Worm (Caenorhabditis elegans) whole organism, L4 larva: ENCODE data around the gene puf-8.

Experiments used
- F37D6.2 ChIP-seq: sonication (generic microtip); optimal IDR thresholded peaks from 2 replicates; lab custom pipeline; 2016; ENCODE audit warnings: mild to moderate bottlenecking, missing genetic modification characterization, missing compliant biosample characterization
- R02D3.7 ChIP-seq: fragments of 150-350 bp; sonication (generic microtip); optimal IDR thresholded peaks from 3 replicates; lab custom pipeline; 2014; ENCODE audit warnings: missing biosample characterization, missing genetic modification characterization
- Y5F2A.4 ChIP-seq: fragments of 200-800 bp; sonication (Bioruptor generic); optimal IDR thresholded peaks from 2 replicates; lab custom pipeline; 2018; ENCODE audit warnings: mild to moderate bottlenecking, missing genetic modification characterization, missing compliant biosample characterization
- Y75B8A.6 ChIP-seq: fragments of 200-800 bp; sonication (Bioruptor generic); IDR thresholded peaks from 2 replicates; pipeline ENCODE4 v1.3.6; 2022; ENCODE audit warnings: missing genetic modification reagents, missing genetic modification characterization, missing compliant biosample characterization
- ZK337.2 ChIP-seq: fragments of 200-800 bp; sonication (Bioruptor generic); IDR thresholded peaks from 2 replicates; pipeline ENCODE4 v1.3.6; 2022; ENCODE audit warnings: missing genetic modification reagents, missing genetic modification characterization, missing compliant biosample characterization
- ZK546.5 ChIP-seq, 2 experiments: sonication (generic microtip); optimal IDR thresholded peaks; 2 replicates each; lab custom pipeline; 2017; ENCODE audit warnings: missing biosample characterization in 2 of 2, missing genetic modification characterization in 2 of 2
- aha-1 ChIP-seq: fragments of 150-350 bp; peaks from one replicate; lab custom pipeline; 2014; ENCODE audit warnings: missing biosample characterization, missing genetic modification characterization
- arid-1 ChIP-seq: fragments of 200-800 bp; sonication (Bioruptor generic); conservative IDR thresholded peaks from 2 replicates; pipeline ENCODE4 v1.3.6; 2022; ENCODE audit warnings: missing genetic modification reagents, missing genetic modification characterization, missing compliant biosample characterization
- ceh-20 ChIP-seq: fragments of 200-800 bp; sonication (Bioruptor generic); IDR thresholded peaks from 2 replicates; pipeline ENCODE4 v1.3.6; 2022; ENCODE audit warnings: missing genetic modification reagents, missing genetic modification characterization, missing compliant biosample characterization
- ceh-62 ChIP-seq: sonication (generic microtip); optimal IDR thresholded peaks from 2 replicates; lab custom pipeline; 2017; ENCODE audit warnings: missing biosample characterization, missing genetic modification characterization
- ctbp-1 ChIP-seq: fragments of 200-800 bp; sonication (Bioruptor generic); IDR thresholded peaks from 2 replicates; pipeline ENCODE4 v1.3.6; 2022; ENCODE audit warnings: missing genetic modification reagents, missing genetic modification characterization, missing compliant biosample characterization
- daf-12 ChIP-seq: fragments of 150-350 bp; optimal IDR thresholded peaks from 2 replicates; lab custom pipeline; 2014; ENCODE audit warnings: missing biosample characterization, missing genetic modification reagents, missing genetic modification characterization
- daf-16 ChIP-seq, 3 experiments: sonication (generic microtip); optimal IDR thresholded peaks; 2 replicates each; lab custom pipeline; 2016 to 2017; ENCODE audit warnings: missing genetic modification characterization in 3 of 3, missing genetic modification reagents in 3 of 3, mild to moderate bottlenecking in 2 of 3, missing compliant biosample characterization in 2 of 3, missing biosample characterization in 1 of 3, moderate library complexity in 1 of 3
- daf-8 ChIP-seq: fragments of 200-800 bp; sonication (Bioruptor generic); IDR thresholded peaks from 2 replicates; pipeline ENCODE4 v1.3.6; 2022; ENCODE audit warnings: missing genetic modification characterization, missing compliant biosample characterization
- dmd-9 ChIP-seq: fragments of 200-800 bp; sonication (Bioruptor generic); IDR thresholded peaks from 2 replicates; pipeline ENCODE4 v1.3.6; 2022; ENCODE audit warnings: missing genetic modification reagents, missing genetic modification characterization, missing compliant biosample characterization
- dpl-1 ChIP-seq: fragments of 150-350 bp; optimal IDR thresholded peaks from 2 replicates; lab custom pipeline; 2014; ENCODE audit warnings: missing biosample characterization, missing genetic modification reagents, missing genetic modification characterization
- fkh-10 ChIP-seq: fragments of 150-350 bp; optimal IDR thresholded peaks from 2 replicates; lab custom pipeline; 2014; ENCODE audit warnings: missing biosample characterization, missing genetic modification reagents, missing genetic modification characterization
- fos-1 ChIP-seq: fragments of 150-350 bp; optimal IDR thresholded peaks from 2 replicates; lab custom pipeline; 2014; ENCODE audit warnings: missing biosample characterization, missing genetic modification characterization
- hif-1 ChIP-seq, 2 experiments: sonication (generic microtip); optimal IDR thresholded peaks; 2 replicates each; lab custom pipeline; 2016 to 2017; ENCODE audit warnings: missing compliant biosample characterization in 2 of 2, missing genetic modification characterization in 2 of 2, missing genetic modification reagents in 2 of 2, missing genotype in 2 of 2, mild to moderate bottlenecking in 1 of 2
- hlh-11 ChIP-seq: fragments of 200-800 bp; sonication (Bioruptor generic); optimal IDR thresholded peaks from 2 replicates; lab custom pipeline; 2018; ENCODE audit warnings: mild to moderate bottlenecking, missing genetic modification characterization, missing compliant biosample characterization
- hlh-30 ChIP-seq: sonication (generic microtip); optimal IDR thresholded peaks from 2 replicates; lab custom pipeline; 2017; ENCODE audit warnings: antibody characterized with exemption, mild to moderate bottlenecking, missing genetic modification characterization, missing compliant biosample characterization; ENCODE audit not compliant: insufficient read depth
- hmg-1.1 ChIP-seq: fragments of 200-800 bp; sonication (Bioruptor generic); IDR thresholded peaks from 2 replicates; pipeline ENCODE4 v1.3.6; 2022; ENCODE audit warnings: missing genetic modification reagents, missing genetic modification characterization, missing compliant biosample characterization
- lin-13 ChIP-seq: fragments of 150-350 bp; optimal IDR thresholded peaks from 2 replicates; lab custom pipeline; 2014; ENCODE audit warnings: missing biosample characterization, missing genetic modification reagents, missing genetic modification characterization
- lsy-2 ChIP-seq, 2 experiments: fragments of 150-350 bp in 1 of 2; sonication (generic microtip) in 1 of 2; optimal IDR thresholded peaks; 2 replicates each; lab custom pipeline; 2014 to 2017; ENCODE audit warnings: missing biosample characterization in 2 of 2, missing genetic modification characterization in 2 of 2
- madf-5 ChIP-seq, 2 experiments: fragments of 200-800 bp; sonication (Bioruptor generic); IDR thresholded peaks; 2 replicates each; pipeline ENCODE4 v1.3.6; 2022; ENCODE audit warnings: missing compliant biosample characterization in 2 of 2, missing genetic modification characterization in 2 of 2
- madf-9 ChIP-seq: fragments of 200-800 bp; sonication (Bioruptor generic); conservative IDR thresholded peaks from 2 replicates; pipeline ENCODE4 v1.3.6; 2022; ENCODE audit warnings: missing genetic modification reagents, missing genetic modification characterization, missing compliant biosample characterization
- mdl-1 ChIP-seq, 2 experiments: fragments of 150-350 bp in 1 of 2; sonication (generic microtip) in 1 of 2; optimal IDR thresholded peaks; 2 replicates each; lab custom pipeline; 2014 to 2017; ENCODE audit warnings: missing biosample characterization in 2 of 2, missing genetic modification characterization in 2 of 2
- mep-1 ChIP-seq: fragments of 150-350 bp; sonication (generic microtip); optimal IDR thresholded peaks from 3 replicates; lab custom pipeline; 2014; ENCODE audit warnings: missing biosample characterization, missing genetic modification characterization
- nhr-11 ChIP-seq: fragments of 150-350 bp; optimal IDR thresholded peaks from 2 replicates; lab custom pipeline; 2014; ENCODE audit warnings: missing biosample characterization, missing genetic modification characterization
- rbr-2 ChIP-seq: sonication (generic microtip); optimal IDR thresholded peaks from 2 replicates; lab custom pipeline; 2016; ENCODE audit warnings: missing genotype, missing genetic modification characterization, missing compliant biosample characterization
- sdz-12 ChIP-seq: fragments of 200-800 bp; sonication (Bioruptor generic); optimal IDR thresholded peaks from 2 replicates; lab custom pipeline; 2018; ENCODE audit warnings: mild to moderate bottlenecking, missing genetic modification characterization, missing compliant biosample characterization
- set-16 ChIP-seq: fragments of 200-800 bp; sonication (Bioruptor generic); IDR thresholded peaks from 2 replicates; pipeline ENCODE4 v1.3.6; 2022; ENCODE audit warnings: missing genetic modification reagents, missing genetic modification characterization, missing compliant biosample characterization
- skn-1 ChIP-seq: fragments of 150-350 bp; optimal IDR thresholded peaks from 2 replicates; lab custom pipeline; 2014; ENCODE audit warnings: missing biosample characterization, missing genetic modification characterization
- snpc-4 ChIP-seq: fragments of 150-350 bp; optimal IDR thresholded peaks from 2 replicates; lab custom pipeline; 2014; ENCODE audit warnings: missing biosample characterization, missing genetic modification characterization
- spr-1 ChIP-seq: sonication (generic microtip); optimal IDR thresholded peaks from 2 replicates; lab custom pipeline; 2016; ENCODE audit warnings: mild to moderate bottlenecking, missing genetic modification characterization, missing compliant biosample characterization
- tra-1 ChIP-seq: fragments of 200-800 bp; sonication (Bioruptor generic); IDR thresholded peaks from 2 replicates; pipeline ENCODE4 v1.3.6; 2022; ENCODE audit warnings: missing genetic modification reagents, missing genetic modification characterization, missing compliant biosample characterization
- vab-7 ChIP-seq: fragments of 200-800 bp; sonication (Bioruptor generic); IDR thresholded peaks from 2 replicates; pipeline ENCODE4 v1.3.6; 2022; ENCODE audit warnings: missing genetic modification reagents, missing genetic modification characterization, missing compliant biosample characterization
- zip-11 ChIP-seq: fragments of 200-800 bp; sonication (Bioruptor generic); IDR thresholded peaks from 2 replicates; pipeline ENCODE4 v1.3.6; 2022; ENCODE audit warnings: missing genetic modification characterization, missing compliant biosample characterization
- ztf-11 ChIP-seq: fragments of 150-350 bp; optimal IDR thresholded peaks from 2 replicates; lab custom pipeline; 2014; ENCODE audit warnings: missing biosample characterization, missing genetic modification characterization
- ztf-7 ChIP-seq: fragments of 150-350 bp; optimal IDR thresholded peaks from 2 replicates; lab custom pipeline; 2014; ENCODE audit warnings: missing biosample characterization, missing genetic modification characterization

The puf-8 gene

DNA sequence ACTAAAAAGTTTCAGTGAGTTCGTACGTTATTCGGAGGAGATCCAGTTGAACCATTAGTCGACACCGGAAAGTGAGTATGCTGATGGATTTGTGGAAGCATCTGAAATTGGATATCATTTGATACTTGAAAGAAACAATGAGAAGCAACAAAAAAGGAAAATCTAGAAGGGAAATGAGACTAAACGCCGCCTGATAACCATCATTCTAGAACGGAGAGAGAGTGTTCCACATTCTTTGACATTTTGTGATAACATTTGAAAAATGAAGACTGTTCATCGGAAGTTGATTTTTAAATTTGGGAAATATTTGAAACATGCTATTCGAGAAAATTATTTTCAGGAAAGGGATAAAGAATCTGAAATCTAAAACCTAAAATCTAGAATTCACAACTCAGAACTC lies 33.2 kb upstream of the puf-8 start, which contains the start of gene npax-1:
Gene npax-1, minus strand, starts transcription at position 101 of the 400 bp plus-strand sequence.
- TF ChIP-seq madf-5 (GFP tag; IDR thresholded peaks at IDR 0.05; lab: Robert Waterston, UW) (no peak), hlh-30 (tag; lab: Kevin White, UChicago) (no peak), zip-11 (GFP tag; lab: Robert Waterston, UW) (no peak), snpc-4 (tag; lab: Kevin White, UChicago) (no peak), aha-1 (peak; percentile 86), daf-8 (GFP tag; lab: Robert Waterston, UW) (no peak)

DNA sequence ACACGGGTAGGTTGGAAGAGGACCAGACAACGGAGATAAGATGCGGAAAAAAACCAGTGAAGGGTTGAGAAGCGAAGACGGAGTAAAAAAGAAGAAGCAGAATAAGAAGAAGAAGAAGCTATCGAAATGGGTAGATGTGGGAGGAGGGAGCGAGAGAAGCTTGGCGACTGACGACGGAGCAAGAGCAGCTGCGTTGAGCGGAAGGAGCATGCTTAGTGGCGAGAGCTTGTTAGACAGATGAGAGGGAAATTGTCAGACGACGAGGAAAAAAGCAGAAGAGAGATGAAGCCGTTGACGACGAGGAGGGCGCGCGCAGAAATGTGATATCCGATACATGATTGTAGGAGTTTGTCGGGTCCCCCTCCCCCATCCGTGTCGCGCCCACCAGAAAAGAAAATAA lies 28.9 kb upstream of the puf-8 start:
- TF ChIP-seq hlh-11 (peak; percentile 17), ceh-20 (GFP tag; lab: Robert Waterston, UW) (peak; percentile 29), hlh-30 (tag; lab: Kevin White, UChicago) (peak; percentile 52), fkh-10 (peak; percentile 73), daf-16 (GFP tag; optimal IDR thresholded peaks at IDR 0.05; lab: Kevin White, UChicago) (peak in 1 of 2 experiments; percentile 27), daf-16 (tag; optimal IDR thresholded peaks at IDR 0.05; lab: Kevin White, UChicago) (no peak), dpl-1 (GFP tag; lab: Kevin White, UChicago) (peak; percentile 22), rbr-2 (tag; lab: Kevin White, UChicago) (peak; percentile 74), spr-1 (tag; lab: Kevin White, UChicago) (no peak), skn-1 (tag; lab: Kevin White, UChicago) (no peak), lsy-2 (tag; optimal IDR thresholded peaks at IDR 0.05; lab: Kevin White, UChicago) (peak in 1 of 2 experiments; percentile 46), ZK546.5 (tag; optimal IDR thresholded peaks at IDR 0.05; lab: Kevin White, UChicago) (no peak), Y75B8A.6 (GFP tag; lab: Robert Waterston, UW) (no peak), hif-1 (tag; optimal IDR thresholded peaks at IDR 0.05; lab: Kevin White, UChicago) (peak in 1 of 2 experiments; percentile 55), ztf-7 (no peak), vab-7 (0 out of 2 replicates have a peak, but pooled peaks have one; percentile 20), F37D6.2 (tag; lab: Kevin White, UChicago) (peak; percentile 38), Y5F2A.4 (GFP tag; lab: Kevin White, UChicago) (no peak), ZK337.2 (GFP tag; lab: Robert Waterston, UW) (peak; percentile 45; the same call in 1 of the 2 replicates), mdl-1 (tag; optimal IDR thresholded peaks at IDR 0.05; lab: Kevin White, UChicago) (no peak), ztf-11 (tag; lab: Kevin White, UChicago) (no peak), fos-1 (tag; lab: Kevin White, UChicago) (no peak), tra-1 (GFP tag; lab: Robert Waterston, UW) (no peak), ceh-62 (no peak), ctbp-1 (GFP tag; lab: Robert Waterston, UW) (peak; percentile 81), daf-12 (tag; lab: Kevin White, UChicago) (no peak), set-16 (peak; percentile 78), nhr-11 (tag; lab: Kevin White, UChicago) (peak; percentile 54), R02D3.7 (tag; lab: Kevin White, UChicago) (no peak), hmg-1.1 (0 out of 2 replicates have a peak, but pooled peaks have one; percentile 51), lin-13 (GFP tag; lab: Kevin White, UChicago) (no peak), mep-1 (peak; percentile 61), zip-11 (GFP tag; lab: Robert Waterston, UW) (no peak), arid-1 (no peak; the same call in 1 of the 2 replicates), madf-9 (GFP tag; lab: Robert Waterston, UW) (peak; percentile 61; the same call in 1 of the 2 replicates), dmd-9 (no peak), sdz-12 (GFP tag; lab: Kevin White, UChicago) (peak; percentile 32), aha-1 (peak; percentile 73)
- TF ChIP-seq, all 104 proteins: peak for 20
